Worm (Caenorhabditis elegans): Measurements from ENCODE around the gene Y46D2A.1.

The Y46D2A.1 gene

ce11 chrII:3343714-3344113 lies 21.4 kb downstream of the Y46D2A.1 start, which contains the start of gene F14D2.15:
Gene F14D2.15, minus strand, starts transcription at chrII:3343814.
- TF ChIP-seq ces-1 (GFP tag; optimal IDR thresholded peaks at IDR 0.05) (no peak), fkh-4 (tag; optimal IDR thresholded peaks at IDR 0.05; ENCODE audit: borderline replicate concordance) (no peak)

- no peak for TF ChIP-seq aly-2 (tag; optimal IDR thresholded peaks at IDR 0.05)
- no peak for TF ChIP-seq nhr-11 (tag; optimal IDR thresholded peaks at IDR 0.05)
- TF ChIP-seq efl-3 (GFP tag; optimal IDR thresholded peaks at IDR 0.05) = no peak
- no peak for TF ChIP-seq xbp-1 (tag; optimal IDR thresholded peaks at IDR 0.05)
- no peak for TF ChIP-seq ceh-90 (tag; optimal IDR thresholded peaks at IDR 0.05)
- no peak for TF ChIP-seq lin-14 (GFP tag; optimal IDR thresholded peaks at IDR 0.05)
- TF ChIP-seq ztf-11 (tag; optimal IDR thresholded peaks at IDR 0.05) = no peak
- TF ChIP-seq mab-9 (GFP tag; IDR thresholded peaks at IDR 0.05) = no peak
- TF ChIP-seq snu-23 (GFP tag; optimal IDR thresholded peaks at IDR 0.05) = no peak
- TF ChIP-seq C34B4.2 (tag; optimal IDR thresholded peaks at IDR 0.05) = no peak
These were observed 22.6 kb downstream of the Y46D2A.1 start, which contains the start of gene bath-28 for ce11 chrII:3344917-3345316. Gene bath-28, minus strand, starts transcription at chrII:3344967.

ce11 chrII:3346328-3346780 lies 24.0 kb downstream of the Y46D2A.1 start, which contains the start of gene bath-30:
Gene bath-30, minus strand, starts transcription at chrII:3346378.
- TF ChIP-seq hlh-4 (tag; optimal IDR thresholded peaks at IDR 0.05) (no peak), fkh-10 (GFP tag; optimal IDR thresholded peaks at IDR 0.05) (no peak), unc-86 (tag; optimal IDR thresholded peaks at IDR 0.05) (no peak), snpc-4 (tag; optimal IDR thresholded peaks at IDR 0.05) (no peak), nhr-71 (tag; optimal IDR thresholded peaks at IDR 0.05) (no peak), mef-2 (tag; optimal IDR thresholded peaks at IDR 0.05) (no peak), sup-37 (GFP tag; optimal IDR thresholded peaks at IDR 0.05) (no peak), lin-14 (GFP tag; optimal IDR thresholded peaks at IDR 0.05) (no peak), zip-4 (GFP tag; optimal IDR thresholded peaks at IDR 0.05) (no peak), nhr-237 (tag; optimal IDR thresholded peaks at IDR 0.05) (no peak), C16A3.4 (tag; optimal IDR thresholded peaks at IDR 0.05) (no peak), C04F5.9 (tag; optimal IDR thresholded peaks at IDR 0.05) (no peak), mab-9 (GFP tag; IDR thresholded peaks at IDR 0.05) (no peak), lin-15B (tag; optimal IDR thresholded peaks at IDR 0.05) (no peak), lsy-2 (tag; optimal IDR thresholded peaks at IDR 0.05) (no peak), unc-98 (GFP tag; IDR thresholded peaks at IDR 0.05) (no peak), nhr-76 (tag; optimal IDR thresholded peaks at IDR 0.05) (no peak), isw-1 (GFP tag; IDR thresholded peaks at IDR 0.05) (no peak)

- TF ChIP-seq ceh-90 (tag; optimal IDR thresholded peaks at IDR 0.05) (no peak), snu-23 (GFP tag; optimal IDR thresholded peaks at IDR 0.05) (no peak), ama-1 (optimal IDR thresholded peaks at IDR 0.05) (no peak), egl-13 (tag; optimal IDR thresholded peaks at IDR 0.05) (no peak), nhr-28 (tag; optimal IDR thresholded peaks at IDR 0.05) (no peak)
These were observed 25.7 kb downstream of the Y46D2A.1 start, which contains the start of the genes F14D2.14 and bath-29 for ce11 chrII:3347940-3348610. Gene F14D2.14, minus strand, starts transcription at chrII:3347990. Gene bath-29, plus strand, starts transcription at chrII:3348560.

ce11 chrII:3349820-3350291 lies 27.5 kb downstream of the Y46D2A.1 start, which contains the start of gene F14D2.8:
Gene F14D2.8, minus strand, starts transcription at chrII:3349870.
- TF ChIP-seq nhr-237 (tag; optimal IDR thresholded peaks at IDR 0.05) = no peak

- TF ChIP-seq aha-1 (tag; optimal IDR thresholded peaks at IDR 0.05) = no peak
- no peak for TF ChIP-seq unc-98 (GFP tag; IDR thresholded peaks at IDR 0.05)
- TF ChIP-seq nhr-47 (tag; optimal IDR thresholded peaks at IDR 0.05) = no peak
- no peak for TF ChIP-seq fos-1 (tag; optimal IDR thresholded peaks at IDR 0.05)
- no peak for TF ChIP-seq grh-1 (GFP tag; IDR thresholded peaks at IDR 0.05)
- no peak for TF ChIP-seq sptf-1 (tag; optimal IDR thresholded peaks at IDR 0.05)
- TF ChIP-seq efl-1 (optimal IDR thresholded peaks at IDR 0.05) = no peak
- no peak for TF ChIP-seq efl-1 (GFP tag; optimal IDR thresholded peaks at IDR 0.05 in 1 of 2)
- TF ChIP-seq lsy-2 (tag; optimal IDR thresholded peaks at IDR 0.05) = no peak
- TF ChIP-seq Y116A8C.19 (tag; optimal IDR thresholded peaks at IDR 0.05; ENCODE audit: borderline replicate concordance) = no peak
- TF ChIP-seq unc-30 (tag; optimal IDR thresholded peaks at IDR 0.05) = no peak
- TF ChIP-seq fkh-8 (tag; optimal IDR thresholded peaks at IDR 0.05) = no peak
- no peak for TF ChIP-seq C34B4.2 (tag; optimal IDR thresholded peaks at IDR 0.05)
- no peak for TF ChIP-seq lir-3 (tag; optimal IDR thresholded peaks at IDR 0.05; ENCODE audit: poor library complexity)
These were observed 36.5 kb downstream of the Y46D2A.1 start, which contains the start of the genes lido-14 and bath-27 for ce11 chrII:3358834-3359233. Gene lido-14, plus strand, starts transcription at chrII:3359134. Gene bath-27, plus strand, starts transcription at chrII:3359139.

Data from whole organism, L1 larva.